Worm (Caenorhabditis elegans): ENCODE measurements around the gene Y69A2AR.31.

Gene Y69A2AR.31

ce11 chrIV:2688716-2689307 lies 25.0 kb upstream of the Y69A2AR.31 start, which contains the start of gene egrh-3:
egrh-3 (minus strand) TSS chrIV:2688766.
- no peak for TF ChIP-seq hlh-30 (tag; optimal IDR thresholded peaks at IDR 0.05; ENCODE audit: insufficient read depth)
- no peak for TF ChIP-seq ceh-45 (GFP tag; IDR thresholded peaks at IDR 0.05)
- TF ChIP-seq ceh-30 (tag; optimal IDR thresholded peaks at IDR 0.05) = no peak
- no peak for TF ChIP-seq C38D4.7 (GFP tag; optimal IDR thresholded peaks at IDR 0.05)
- TF ChIP-seq ceh-18 (tag; optimal IDR thresholded peaks at IDR 0.05) = no peak
- no peak for TF ChIP-seq che-1 (tag; optimal IDR thresholded peaks at IDR 0.05)
- TF ChIP-seq ttx-3 (tag; optimal IDR thresholded peaks at IDR 0.05) = no peak
- no peak for TF ChIP-seq sox-2 (GFP tag; IDR thresholded peaks at IDR 0.05)
- TF ChIP-seq ceh-9 (tag; optimal IDR thresholded peaks at IDR 0.05) = no peak
- no peak for TF ChIP-seq ceh-31 (tag; optimal IDR thresholded peaks at IDR 0.05)
- TF ChIP-seq dve-1 (tag; optimal IDR thresholded peaks at IDR 0.05) = no peak
- no peak for TF ChIP-seq K02D7.2 (tag; optimal IDR thresholded peaks at IDR 0.05)

ce11 chrIV:2680281-2680680 lies 16.5 kb upstream of the Y69A2AR.31 start:
- TF ChIP-seq C38D4.7 (GFP tag; optimal IDR thresholded peaks at IDR 0.05) (no peak), syd-9 (tag; optimal IDR thresholded peaks at IDR 0.05) (no peak), zip-5 (tag; optimal IDR thresholded peaks at IDR 0.05) (no peak), unc-55 (GFP tag; optimal IDR thresholded peaks at IDR 0.05) (no peak), odd-2 (tag; optimal IDR thresholded peaks at IDR 0.05) (no peak), Y22D7AL.16 (tag; optimal IDR thresholded peaks at IDR 0.05) (no peak), pag-3 (tag; optimal IDR thresholded peaks at IDR 0.05; ENCODE audit: borderline replicate concordance) (no peak), ceh-24 (tag; optimal IDR thresholded peaks at IDR 0.05) (no peak), sdc-2 (tag; optimal IDR thresholded peaks at IDR 0.05) (no peak), C08G9.2 (tag; optimal IDR thresholded peaks at IDR 0.05) (no peak), ceh-18 (tag; optimal IDR thresholded peaks at IDR 0.05) (no peak), ets-4 (tag; optimal IDR thresholded peaks at IDR 0.05) (no peak), nhr-11 (tag; optimal IDR thresholded peaks at IDR 0.05) (no peak)

- TF ChIP-seq F13H6.1 (tag; optimal IDR thresholded peaks at IDR 0.05) (no peak), che-1 (tag; optimal IDR thresholded peaks at IDR 0.05) (no peak), pros-1 (tag; optimal IDR thresholded peaks at IDR 0.05) (no peak)
Observed at ce11 chrIV:2678152-2678551, 14.3 kb upstream of the Y69A2AR.31 start.

- no peak for TF ChIP-seq dve-1 (tag; optimal IDR thresholded peaks at IDR 0.05)
- TF ChIP-seq sdc-2 (tag; optimal IDR thresholded peaks at IDR 0.05) = no peak
- no peak for TF ChIP-seq unc-42 (tag; optimal IDR thresholded peaks at IDR 0.05)
- no peak for TF ChIP-seq che-1 (tag; optimal IDR thresholded peaks at IDR 0.05)
- no peak for TF ChIP-seq sox-2 (GFP tag; IDR thresholded peaks at IDR 0.05)
Observed at ce11 chrIV:2677687-2678086, 13.9 kb upstream of the Y69A2AR.31 start.

ce11 chrIV:2676281-2676680 lies 12.5 kb upstream of the Y69A2AR.31 start, which contains the start of gene Y94H6A.3:
Y94H6A.3 (plus strand) TSS chrIV:2676512.
- TF ChIP-seq ets-4 (tag; optimal IDR thresholded peaks at IDR 0.05) (no peak), zip-5 (tag; optimal IDR thresholded peaks at IDR 0.05) (no peak), sox-4 (tag; optimal IDR thresholded peaks at IDR 0.05) (no peak), unc-86 (tag; optimal IDR thresholded peaks at IDR 0.05) (peak; percentile 20), ceh-19 (GFP tag; optimal IDR thresholded peaks at IDR 0.05) (no peak), pag-3 (tag; optimal IDR thresholded peaks at IDR 0.05; ENCODE audit: borderline replicate concordance) (no peak), pros-1 (tag; optimal IDR thresholded peaks at IDR 0.05) (no peak), unc-42 (tag; optimal IDR thresholded peaks at IDR 0.05) (peak; percentile 58), ceh-14 (tag; optimal IDR thresholded peaks at IDR 0.05) (no peak), ceh-30 (tag; optimal IDR thresholded peaks at IDR 0.05) (peak; percentile 40), nfya-1 (tag; optimal IDR thresholded peaks at IDR 0.05) (peak; percentile 74), unc-3 (GFP tag; conservative IDR thresholded peaks at IDR 0.05) (no peak), unc-3 (tag; optimal IDR thresholded peaks at IDR 0.05) (no peak), elt-2 (tag; optimal IDR thresholded peaks at IDR 0.05) (no peak), K09A11.1 (tag; optimal IDR thresholded peaks at IDR 0.05; ENCODE audit: insufficient read depth) (no peak), nhr-11 (tag; optimal IDR thresholded peaks at IDR 0.05) (no peak), che-1 (tag; optimal IDR thresholded peaks at IDR 0.05) (no peak), ceh-34 (tag; optimal IDR thresholded peaks at IDR 0.05) (peak; percentile 18), sdc-2 (tag; optimal IDR thresholded peaks at IDR 0.05) (no peak), fkh-6 (tag; optimal IDR thresholded peaks at IDR 0.05) (no peak), unc-55 (GFP tag; optimal IDR thresholded peaks at IDR 0.05) (no peak), pax-1 (tag; optimal IDR thresholded peaks at IDR 0.05) (no peak), odd-2 (tag; optimal IDR thresholded peaks at IDR 0.05) (no peak)
